Fruit fly (Drosophila melanogaster) whole organism, embryonic: Measurements from ENCODE around the gene Cht6.

ENCODE experiments used
- Ada2b ChIP-seq: fragments of 200-800 bp; sonication (Bioruptor generic); IDR thresholded peaks from 2 replicates; pipeline ENCODE4 v1.3.6; 2022; ENCODE audit warnings: missing biosample characterization, missing genetic modification characterization
- B-H2 ChIP-seq: fragments of 200-800 bp; sonication (Bioruptor generic); optimal IDR thresholded peaks from 2 replicates; lab custom pipeline; 2018; ENCODE audit warnings: missing biosample characterization, mild to moderate bottlenecking, missing genetic modification characterization
- BEAF-32 ChIP-seq: fragments of 200-800 bp; sonication (Bioruptor generic); optimal IDR thresholded peaks from 3 replicates; lab custom pipeline; 2017; ENCODE audit warnings: missing biosample characterization, missing genetic modification characterization, mild to moderate bottlenecking, moderate library complexity, missing genetic modification reagents
- CG10431 ChIP-seq: fragments of 200-800 bp; sonication (Bioruptor generic); optimal IDR thresholded peaks from 3 replicates; lab custom pipeline; 2018; ENCODE audit warnings: missing biosample characterization, mild to moderate bottlenecking, missing genetic modification characterization
- CG10543 ChIP-seq: fragments of 200-800 bp; sonication (Bioruptor generic); optimal IDR thresholded peaks from 3 replicates; lab custom pipeline; 2017; ENCODE audit warnings: missing biosample characterization, mild to moderate bottlenecking, missing genetic modification characterization, moderate library complexity
- CG11696 ChIP-seq: fragments of 200-800 bp; sonication (Bioruptor generic); IDR thresholded peaks from 2 replicates; pipeline ENCODE4 v1.3.6; 2022; ENCODE audit warnings: missing biosample characterization, missing genetic modification characterization
- CG11723 ChIP-seq: fragments of 200-800 bp; sonication (Bioruptor generic); optimal IDR thresholded peaks from 2 replicates; lab custom pipeline; 2017; ENCODE audit warnings: missing biosample characterization, mild to moderate bottlenecking, missing genetic modification characterization
- CG12071 ChIP-seq: fragments of 200-800 bp; sonication (Bioruptor generic); optimal IDR thresholded peaks from 3 replicates; lab custom pipeline; 2018; ENCODE audit warnings: missing biosample characterization, mild to moderate bottlenecking, missing genetic modification characterization
- CG1233 ChIP-seq: fragments of 200-800 bp; sonication (Bioruptor generic); optimal IDR thresholded peaks from 4 replicates; lab custom pipeline; 2018; ENCODE audit warnings: missing biosample characterization, mild to moderate bottlenecking, missing genetic modification characterization
- CG12744 ChIP-seq: fragments of 200-800 bp; sonication (Bioruptor generic); optimal IDR thresholded peaks from 2 replicates; lab custom pipeline; 2016; ENCODE audit warnings: missing biosample characterization, missing genetic modification characterization
- CG12942 ChIP-seq: fragments of 200-800 bp; sonication (Bioruptor generic); optimal IDR thresholded peaks from 3 replicates; lab custom pipeline; 2016; ENCODE audit warnings: missing biosample characterization, missing genetic modification characterization
- CG13287 ChIP-seq: fragments of 200-800 bp; sonication (Bioruptor generic); IDR thresholded peaks from 2 replicates; pipeline ENCODE4 v1.3.6; 2022; ENCODE audit warnings: missing biosample characterization, missing genetic modification characterization; ENCODE audit not compliant: partially characterized antibody
- CG14050 ChIP-seq: fragments of 200-800 bp; sonication (Bioruptor generic); IDR thresholded peaks from 3 replicates; pipeline ENCODE4 v1.3.6; 2022; ENCODE audit warnings: missing biosample characterization, missing genetic modification characterization
- CG16815 ChIP-seq: fragments of 200-800 bp; sonication (Bioruptor generic); optimal IDR thresholded peaks from 3 replicates; lab custom pipeline; 2017; ENCODE audit warnings: missing biosample characterization, mild to moderate bottlenecking, missing genetic modification characterization
- CG2129 ChIP-seq: fragments of 200-800 bp; sonication (Bioruptor generic); IDR thresholded peaks from 2 replicates; pipeline ENCODE4 v1.3.6; 2022; ENCODE audit warnings: missing biosample characterization, missing genetic modification characterization; ENCODE audit not compliant: partially characterized antibody
- CG31365 ChIP-seq: fragments of 200-800 bp; sonication (Bioruptor generic); optimal IDR thresholded peaks from 2 replicates; lab custom pipeline; 2018; ENCODE audit warnings: missing biosample characterization, mild to moderate bottlenecking, missing genetic modification characterization
- CG3281 ChIP-seq: fragments of 200-800 bp; sonication (Bioruptor generic); optimal IDR thresholded peaks from 3 replicates; lab custom pipeline; 2017; ENCODE audit warnings: missing biosample characterization, mild to moderate bottlenecking, missing genetic modification characterization
- CG3995 ChIP-seq: fragments of 200-800 bp; sonication (Bioruptor generic); optimal IDR thresholded peaks from 3 replicates; lab custom pipeline; 2016; ENCODE audit warnings: missing biosample characterization, missing genetic modification characterization
- CG42726 ChIP-seq: fragments of 200-800 bp; sonication (Bioruptor generic); IDR thresholded peaks from 2 replicates; pipeline ENCODE4 v1.3.6; 2022; ENCODE audit warnings: missing biosample characterization, missing genetic modification characterization; ENCODE audit not compliant: partially characterized antibody
- CG6854 ChIP-seq: fragments of 200-800 bp; sonication (Bioruptor generic); optimal IDR thresholded peaks from 3 replicates; lab custom pipeline; 2017; ENCODE audit warnings: missing biosample characterization, mild to moderate bottlenecking, missing genetic modification characterization
- CG7928 ChIP-seq: fragments of 200-800 bp; sonication (Bioruptor generic); optimal IDR thresholded peaks from 2 replicates; lab custom pipeline; 2017; ENCODE audit warnings: missing biosample characterization, mild to moderate bottlenecking, missing genetic modification characterization
- CG9932 ChIP-seq: fragments of 200-800 bp; sonication (Bioruptor generic); IDR thresholded peaks from 2 replicates; pipeline ENCODE4 v1.3.6; 2022; ENCODE audit warnings: missing biosample characterization, missing genetic modification characterization
- Chrac-16 ChIP-seq: fragments of 200-800 bp; sonication (Bioruptor generic); optimal IDR thresholded peaks from 3 replicates; lab custom pipeline; 2016; ENCODE audit warnings: missing biosample characterization, missing genetic modification characterization
- CrebB ChIP-seq: fragments of 200-800 bp; sonication (Bioruptor generic); optimal IDR thresholded peaks from 3 replicates; lab custom pipeline; 2018; ENCODE audit warnings: missing biosample characterization, mild to moderate bottlenecking, missing genetic modification characterization
- E2f1 ChIP-seq: fragments of 200-800 bp; sonication (Bioruptor generic); IDR thresholded peaks from 2 replicates; pipeline ENCODE4 v1.3.6; 2022; ENCODE audit warnings: missing biosample characterization, missing genetic modification characterization
- Fer1 ChIP-seq: fragments of 200-800 bp; sonication (Bioruptor generic); optimal IDR thresholded peaks from 2 replicates; lab custom pipeline; 2017; ENCODE audit warnings: missing biosample characterization, mild to moderate bottlenecking, missing genetic modification characterization
- Lim3 ChIP-seq: fragments of 200-800 bp; sonication (Bioruptor generic); IDR thresholded peaks from 2 replicates; pipeline ENCODE4 v1.3.6; 2022; ENCODE audit warnings: missing biosample characterization, missing genetic modification characterization
- Nf-YC ChIP-seq: fragments of 200-800 bp; optimal IDR thresholded peaks from 3 replicates; lab custom pipeline; 2019; ENCODE audit warnings: missing biosample characterization, mild to moderate bottlenecking, missing genetic modification characterization, moderate library complexity
- Oli ChIP-seq: fragments of 200-800 bp; sonication (Bioruptor generic); optimal IDR thresholded peaks from 2 replicates; lab custom pipeline; 2018; ENCODE audit warnings: missing biosample characterization, mild to moderate bottlenecking, missing genetic modification characterization, moderate library complexity
- Scr ChIP-seq: fragments of 200-800 bp; sonication (Bioruptor generic); IDR thresholded peaks from 2 replicates; pipeline ENCODE4 v1.3.6; 2022; ENCODE audit warnings: missing biosample characterization, missing genetic modification characterization; ENCODE audit not compliant: partially characterized antibody
- ash1 ChIP-seq: fragments of 200-800 bp; sonication (Bioruptor generic); optimal IDR thresholded peaks from 2 replicates; lab custom pipeline; 2018; ENCODE audit warnings: missing biosample characterization, mild to moderate bottlenecking, missing genetic modification characterization
- bab2 ChIP-seq: fragments of 200-800 bp; sonication (Bioruptor generic); optimal IDR thresholded peaks from 2 replicates; lab custom pipeline; 2016; ENCODE audit warnings: missing biosample characterization, missing genetic modification characterization
- bbx ChIP-seq: fragments of 200-800 bp; sonication (Bioruptor generic); IDR thresholded peaks from 2 replicates; pipeline ENCODE4 v1.3.6; 2022; ENCODE audit warnings: missing biosample characterization, missing genetic modification characterization; ENCODE audit not compliant: partially characterized antibody
- bigmax ChIP-seq: fragments of 200-800 bp; sonication (Bioruptor generic); optimal IDR thresholded peaks from 2 replicates; lab custom pipeline; 2018; ENCODE audit warnings: missing biosample characterization, mild to moderate bottlenecking, missing genetic modification characterization
- cato ChIP-seq: fragments of 200-800 bp; sonication (Bioruptor generic); optimal IDR thresholded peaks from 2 replicates; lab custom pipeline; 2016; ENCODE audit warnings: missing biosample characterization, missing genetic modification characterization, borderline replicate concordance
- ci ChIP-seq: fragments of 200-800 bp; sonication (Bioruptor generic); IDR thresholded peaks from 3 replicates; pipeline ENCODE4 v1.3.6; 2022; ENCODE audit warnings: missing biosample characterization, missing genetic modification characterization
- croc ChIP-seq: fragments of 200-800 bp; sonication (Bioruptor generic); conservative IDR thresholded peaks from 3 replicates; pipeline ENCODE4 v1.3.6; 2022; ENCODE audit warnings: missing biosample characterization, missing genetic modification characterization
- da ChIP-seq: fragments of 200-800 bp; sonication (Bioruptor generic); optimal IDR thresholded peaks from 2 replicates; lab custom pipeline; 2016; ENCODE audit warnings: missing biosample characterization, missing genetic modification characterization
- dan ChIP-seq: fragments of 200-800 bp; sonication (Bioruptor generic); IDR thresholded peaks from 2 replicates; pipeline ENCODE4 v1.3.6; 2022; ENCODE audit warnings: missing biosample characterization, missing genetic modification characterization
- grau ChIP-seq: fragments of 200-800 bp; optimal IDR thresholded peaks from 3 replicates; lab custom pipeline; 2019; ENCODE audit warnings: missing biosample characterization, mild to moderate bottlenecking, missing genetic modification characterization, moderate library complexity
- h ChIP-seq: fragments of >200 bp; optimal IDR thresholded peaks from 2 replicates; lab custom pipeline; 2017
- hb ChIP-seq: fragments of 200-800 bp; sonication (Bioruptor generic); IDR thresholded peaks from 3 replicates; pipeline ENCODE4 v1.3.6; 2022; ENCODE audit warnings: missing biosample characterization, missing genetic modification characterization; ENCODE audit not compliant: partially characterized antibody
- hth ChIP-seq: fragments of >200 bp; optimal IDR thresholded peaks from 2 replicates; lab custom pipeline; 2017; ENCODE audit warnings: inconsistent platforms
- maf-S ChIP-seq: fragments of 200-800 bp; sonication (Bioruptor generic); optimal IDR thresholded peaks from 2 replicates; lab custom pipeline; 2016; ENCODE audit warnings: missing biosample characterization, missing genetic modification characterization
- odd ChIP-seq: fragments of 200-800 bp; sonication (Bioruptor generic); optimal IDR thresholded peaks from 2 replicates; lab custom pipeline; 2017; ENCODE audit warnings: missing biosample characterization, mild to moderate bottlenecking, missing genetic modification characterization
- pros ChIP-seq: fragments of 200-800 bp; sonication (Bioruptor generic); optimal IDR thresholded peaks from 3 replicates; lab custom pipeline; 2019; ENCODE audit warnings: missing biosample characterization, mild to moderate bottlenecking, missing genetic modification characterization, moderate library complexity
- ro ChIP-seq: fragments of 200-800 bp; sonication (Bioruptor generic); IDR thresholded peaks from 2 replicates; pipeline ENCODE4 v1.3.6; 2022; ENCODE audit warnings: missing biosample characterization, missing genetic modification characterization
- slp2 ChIP-seq: fragments of 200-800 bp; sonication (Bioruptor generic); optimal IDR thresholded peaks from 2 replicates; lab custom pipeline; 2016; ENCODE audit warnings: missing biosample characterization, missing genetic modification characterization
- trh ChIP-seq: fragments of 200-800 bp; sonication (Bioruptor generic); optimal IDR thresholded peaks from 2 replicates; lab custom pipeline; 2016; ENCODE audit warnings: missing biosample characterization, missing genetic modification characterization
- unc-4 ChIP-seq: fragments of 200-800 bp; sonication (Bioruptor generic); IDR thresholded peaks from 2 replicates; pipeline ENCODE4 v1.3.6; 2022; ENCODE audit warnings: missing biosample characterization, missing genetic modification characterization; ENCODE audit not compliant: partially characterized antibody

The Cht6 gene

dm6 chrX:10009794-10010614 is 6.6 kb upstream of the Cht6 start, which contains the start of gene Dna2:
Gene Dna2, plus strand, starts transcription at chrX:10010481.
- TF ChIP-seq bab2 (no peak), CG14050 (GFP tag; lab: Robert Waterston, UW) (no peak), bbx (GFP tag; lab: Robert Waterston, UW) (no peak), hth (lab: Kevin White, UChicago) (no peak), CG11723 (GFP tag; lab: Kevin White, UChicago) (no peak), CG16815 (GFP tag; lab: Kevin White, UChicago) (no peak), B-H2 (GFP tag; lab: Kevin White, UChicago) (no peak), cato (GFP tag; lab: Kevin White, UChicago) (no peak), CG13287 (GFP tag; lab: Robert Waterston, UW) (no peak), CG12071 (GFP tag; lab: Kevin White, UChicago) (no peak), grau (tag; lab: Kevin White, UChicago) (peak; percentile 25), croc (GFP tag; lab: Robert Waterston, UW) (peak; percentile 14; the same call in 1 of the 3 replicates), trh (GFP tag; lab: Kevin White, UChicago) (no peak), da (GFP tag; lab: Kevin White, UChicago) (no peak), slp2 (no peak), CG31365 (tag; lab: Kevin White, UChicago) (peak; percentile 95), Oli (tag; lab: Kevin White, UChicago) (no peak), CG7928 (GFP tag; lab: Kevin White, UChicago) (no peak), bigmax (GFP tag; lab: Kevin White, UChicago) (no peak), maf-S (GFP tag; lab: Kevin White, UChicago) (no peak), dan (GFP tag; lab: Robert Waterston, UW) (no peak), CG1233 (no peak), Scr (GFP tag; lab: Robert Waterston, UW) (no peak), CG12942 (GFP tag; lab: Kevin White, UChicago) (no peak), ci (GFP tag; lab: Robert Waterston, UW) (no peak), Chrac-16 (GFP tag; lab: Kevin White, UChicago) (peak; percentile 14), odd (no peak), CG10431 (GFP tag; lab: Kevin White, UChicago) (no peak), Ada2b (GFP tag; lab: Robert Waterston, UW) (no peak), CrebB (no peak), hb (GFP tag; lab: Robert Waterston, UW) (no peak), Lim3 (GFP tag; lab: Robert Waterston, UW) (no peak), CG6854 (no peak), E2f1 (no peak; the same call in 1 of the 2 replicates), CG12744 (no peak), CG9932 (GFP tag; lab: Robert Waterston, UW) (peak; percentile 39; the same call in 1 of the 2 replicates), CG3995 (GFP tag; lab: Kevin White, UChicago) (no peak), ro (GFP tag; lab: Robert Waterston, UW) (no peak), h (lab: Kevin White, UChicago) (no peak), unc-4 (no peak), ash1 (GFP tag; lab: Kevin White, UChicago) (no peak), BEAF-32 (GFP tag; lab: Kevin White, UChicago) (peak; percentile 15), CG3281 (GFP tag; lab: Kevin White, UChicago) (no peak), CG42726 (GFP tag; lab: Robert Waterston, UW) (no peak), CG10543 (GFP tag; lab: Kevin White, UChicago) (no peak), Fer1 (GFP tag; lab: Kevin White, UChicago) (no peak), pros (GFP tag; lab: Kevin White, UChicago) (no peak), CG2129 (GFP tag; lab: Robert Waterston, UW) (no peak), Nf-YC (tag; lab: Kevin White, UChicago) (peak; percentile 20), CG11696 (no peak)
